Worm (Caenorhabditis elegans): Measurements from ENCODE around the gene sec-24.2.
A peak's percentile ranks its signal among the peaks of the same experiment; 100 is the strongest.

sec-24.2 gene

DNA sequence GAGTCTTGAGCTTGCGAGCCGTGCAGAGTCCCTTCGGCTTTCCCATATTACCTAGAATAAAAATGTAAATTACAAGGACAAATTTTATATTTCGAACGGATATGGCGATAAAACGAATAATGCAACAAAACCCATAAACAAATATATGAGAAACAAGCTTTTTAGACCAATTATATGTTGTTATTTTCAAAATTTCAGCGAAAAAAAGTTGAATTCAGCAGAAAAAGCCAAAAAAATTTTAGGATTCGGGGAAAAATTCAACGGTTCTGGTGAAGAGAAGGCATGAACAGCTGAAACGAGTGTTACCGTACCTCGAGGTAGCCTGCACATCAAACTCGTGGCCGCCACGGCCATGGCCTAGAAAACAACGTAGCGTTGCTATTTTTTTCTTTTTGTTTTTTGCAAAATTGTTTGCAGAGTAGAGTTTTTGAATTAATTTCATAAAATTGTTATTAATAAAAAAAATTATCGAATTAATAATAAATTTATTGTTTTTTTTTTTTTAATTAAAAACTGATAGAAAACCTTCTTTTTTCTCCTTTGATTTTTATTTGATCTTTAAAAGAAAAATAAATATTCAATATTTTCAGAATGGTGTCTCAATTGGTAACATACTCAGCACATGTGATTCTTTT lies 30.5 kb upstream of the sec-24.2 start, which contains the start of the genes rps-23 and dpm-3 (continued):
- TF ChIP-seq nhr-90 (tag; optimal IDR thresholded peaks at IDR 0.05; ENCODE audit: poor library complexity) (peak; percentile 95), nhr-19 (GFP tag; conservative IDR thresholded peaks at IDR 0.05) (peak; percentile 96), nhr-85 (tag) (peak; percentile 97), sup-37 (GFP tag; optimal IDR thresholded peaks at IDR 0.05) (peak; percentile 74), ets-5 (GFP tag; IDR thresholded peaks at IDR 0.05) (no peak), rnt-1 (tag; optimal IDR thresholded peaks at IDR 0.05) (peak; percentile 99), nhr-76 (tag; optimal IDR thresholded peaks at IDR 0.05) (no peak), sptf-1 (tag; optimal IDR thresholded peaks at IDR 0.05) (no peak), lin-14 (GFP tag; optimal IDR thresholded peaks at IDR 0.05) (peak; percentile 94), nhr-12 (tag; optimal IDR thresholded peaks at IDR 0.05) (no peak), ceh-88 (GFP tag; IDR thresholded peaks at IDR 0.05) (peak; percentile 87), pax-3 (tag; optimal IDR thresholded peaks at IDR 0.05) (peak; percentile 95), ztf-11 (tag; optimal IDR thresholded peaks at IDR 0.05) (peak in 1 of 2 experiments; percentile 89), dpl-1 (GFP tag; optimal IDR thresholded peaks at IDR 0.05) (peak; percentile 83 to 88 (median 87)), elt-3 (tag; optimal IDR thresholded peaks at IDR 0.05) (peak in 5 of 6 experiments; percentile 27 to 86 (median 72)), Y116A8C.19 (tag; optimal IDR thresholded peaks at IDR 0.05; ENCODE audit: borderline replicate concordance) (peak; percentile 53), unc-130 (tag; optimal IDR thresholded peaks at IDR 0.05) (peak; percentile 98), snu-23 (GFP tag; optimal IDR thresholded peaks at IDR 0.05) (peak; percentile 96), unc-62 (GFP tag; optimal IDR thresholded peaks at IDR 0.05) (no peak), efl-3 (GFP tag; optimal IDR thresholded peaks at IDR 0.05) (peak; percentile 10), hpl-2 (GFP tag; optimal IDR thresholded peaks at IDR 0.05) (peak; percentile 55), lir-3 (tag; optimal IDR thresholded peaks at IDR 0.05; ENCODE audit: poor library complexity) (peak; percentile 96), snpc-4 (tag; optimal IDR thresholded peaks at IDR 0.05) (peak; percentile 75), mef-2 (tag; optimal IDR thresholded peaks at IDR 0.05) (no peak), blmp-1 (tag; optimal IDR thresholded peaks at IDR 0.05) (peak; percentile 82), lsy-2 (tag; optimal IDR thresholded peaks at IDR 0.05) (peak; percentile 100), lin-39 (tag; optimal IDR thresholded peaks at IDR 0.05) (peak; percentile 85), pqm-1 (tag; optimal IDR thresholded peaks at IDR 0.05) (no peak), irx-1 (tag; optimal IDR thresholded peaks at IDR 0.05) (peak; percentile 89), mdl-1 (tag; optimal IDR thresholded peaks at IDR 0.05) (peak in 1 of 2 experiments; percentile 87), fkh-10 (GFP tag; optimal IDR thresholded peaks at IDR 0.05) (peak; percentile 81), fkh-8 (tag; optimal IDR thresholded peaks at IDR 0.05) (peak; percentile 98), elt-2 (tag; optimal IDR thresholded peaks at IDR 0.05) (peak; percentile 79), pag-3 (tag; optimal IDR thresholded peaks at IDR 0.05; ENCODE audit: borderline replicate concordance, insufficient read depth) (peak; percentile 8), fkh-4 (tag; optimal IDR thresholded peaks at IDR 0.05; ENCODE audit: borderline replicate concordance) (peak; percentile 87), zag-1 (tag; optimal IDR thresholded peaks at IDR 0.05) (peak; percentile 65), lin-35 (GFP tag; optimal IDR thresholded peaks at IDR 0.05) (peak; percentile 88 to 93), dsc-1 (tag; optimal IDR thresholded peaks at IDR 0.05) (peak; percentile 91), skn-1 (tag; optimal IDR thresholded peaks at IDR 0.05) (peak; percentile 95)

DNA sequence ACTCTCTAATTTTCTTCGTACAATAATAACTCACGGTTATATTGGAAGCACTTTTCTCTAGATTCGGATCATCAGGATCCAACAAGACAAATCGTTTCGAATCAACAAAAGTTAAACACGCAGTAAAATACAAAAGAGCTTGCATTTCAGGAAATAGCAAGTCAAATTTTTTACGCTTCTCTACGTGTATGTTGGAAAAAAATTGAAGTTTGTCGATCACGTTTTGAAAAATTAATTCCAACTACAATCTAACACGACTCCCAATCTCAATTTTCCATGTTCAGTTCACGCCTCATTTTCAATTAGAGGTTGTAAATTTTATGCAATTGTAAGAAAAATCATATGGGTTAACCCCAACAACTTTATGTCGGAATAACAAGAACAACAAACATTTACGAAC lies 29.4 kb upstream of the sec-24.2 start, which contains the start of gene spe-45:
TSS of gene spe-45 (minus strand) at position 145 of the 400 bp plus-strand sequence.
- TF ChIP-seq mef-2 (tag; optimal IDR thresholded peaks at IDR 0.05) (no peak), nhr-85 (tag) (peak; percentile 33), lsy-2 (tag; optimal IDR thresholded peaks at IDR 0.05) (peak in 1 of 2 experiments; percentile 40)
